Worm (Caenorhabditis elegans) whole organism, mixed stage, embryonic: Measurements from ENCODE around the gene F10E7.5.
"Not testable (repeated sequence)": the region's sequence is repeated elsewhere in the genome, so short reads cannot be mapped to it uniquely, and the experiment has no call there.

Experiments
- M03D4.4 ChIP-seq: sonication (generic microtip); optimal IDR thresholded peaks from 2 replicates; lab custom pipeline; 2017; ENCODE audit warnings: mild to moderate bottlenecking, missing genetic modification characterization, missing compliant biosample characterization
- bed-3 ChIP-seq: fragments of 200-800 bp; sonication (Bioruptor generic); optimal IDR thresholded peaks from 3 replicates; lab custom pipeline; 2018; ENCODE audit warnings: mild to moderate bottlenecking, missing genetic modification characterization, moderate library complexity, missing compliant biosample characterization
- blmp-1 ChIP-seq: fragments of 150-350 bp; optimal IDR thresholded peaks from 2 replicates; lab custom pipeline; 2014; ENCODE audit warnings: missing biosample characterization, missing genetic modification characterization
- ceh-39 ChIP-seq: fragments of 150-350 bp; optimal IDR thresholded peaks from 2 replicates; lab custom pipeline; 2014; ENCODE audit warnings: missing biosample characterization, missing genetic modification characterization
- ceh-43 ChIP-seq: fragments of 200-800 bp; sonication (Bioruptor generic); optimal IDR thresholded peaks from 2 replicates; lab custom pipeline; 2018; ENCODE audit warnings: mild to moderate bottlenecking, missing genetic modification characterization, moderate library complexity, missing compliant biosample characterization
- ceh-83 ChIP-seq: fragments of 200-800 bp; sonication (Bioruptor generic); optimal IDR thresholded peaks from 2 replicates; lab custom pipeline; 2018; ENCODE audit warnings: mild to moderate bottlenecking, missing genetic modification characterization, missing compliant biosample characterization
- ces-1 ChIP-seq: fragments of 150-350 bp; optimal IDR thresholded peaks from 2 replicates; lab custom pipeline; 2014; ENCODE audit warnings: missing biosample characterization, missing genetic modification reagents, missing genetic modification characterization
- cnd-1 ChIP-seq: fragments of 200-800 bp; sonication (Bioruptor generic); optimal IDR thresholded peaks from 2 replicates; lab custom pipeline; 2018; ENCODE audit warnings: mild to moderate bottlenecking, missing genetic modification characterization, missing compliant biosample characterization
- drap-1 ChIP-seq: fragments of 200-800 bp; sonication (Bioruptor generic); optimal IDR thresholded peaks from 3 replicates; lab custom pipeline; 2018; ENCODE audit warnings: mild to moderate bottlenecking, missing genetic modification characterization, missing compliant biosample characterization
- elt-1 ChIP-seq: sonication (generic microtip); optimal IDR thresholded peaks from 2 replicates; lab custom pipeline; 2017; ENCODE audit warnings: missing genetic modification characterization, mild to moderate bottlenecking, missing compliant biosample characterization, antibody characterized with exemption, moderate library complexity, borderline replicate concordance; ENCODE audit not compliant: insufficient read depth
- elt-3 ChIP-seq: fragments of 150-350 bp; optimal IDR thresholded peaks from 2 replicates; lab custom pipeline; 2014; ENCODE audit warnings: missing biosample characterization, missing genetic modification characterization
- flh-1 ChIP-seq: fragments of 200-800 bp; sonication (Bioruptor generic); optimal IDR thresholded peaks from 2 replicates; lab custom pipeline; 2018; ENCODE audit warnings: mild to moderate bottlenecking, missing genetic modification characterization, moderate library complexity, missing compliant biosample characterization
- ham-2 ChIP-seq: fragments of 200-800 bp; sonication (Bioruptor generic); optimal IDR thresholded peaks from 2 replicates; lab custom pipeline; 2018; ENCODE audit warnings: mild to moderate bottlenecking, missing genetic modification characterization, missing compliant biosample characterization
- hlh-1 ChIP-seq: fragments of 150-350 bp; optimal IDR thresholded peaks from 2 replicates; lab custom pipeline; 2014; ENCODE audit warnings: missing biosample characterization, missing genetic modification reagents, missing genetic modification characterization
- lin-13 ChIP-seq: fragments of 150-350 bp; optimal IDR thresholded peaks from 2 replicates; lab custom pipeline; 2014; ENCODE audit warnings: missing biosample characterization, missing genetic modification characterization
- lsy-2 ChIP-seq: fragments of 150-350 bp; optimal IDR thresholded peaks from 2 replicates; lab custom pipeline; 2014; ENCODE audit warnings: missing biosample characterization, missing genetic modification characterization
- mab-5 ChIP-seq: fragments of 150-350 bp; optimal IDR thresholded peaks from 2 replicates; lab custom pipeline; 2014; ENCODE audit warnings: missing biosample characterization, missing genetic modification characterization
- mls-2 ChIP-seq: sonication (generic microtip); optimal IDR thresholded peaks from 2 replicates; lab custom pipeline; 2016; ENCODE audit warnings: mild to moderate bottlenecking, missing genetic modification characterization, moderate library complexity, missing compliant biosample characterization
- nhr-12 ChIP-seq: fragments of 150-350 bp; optimal IDR thresholded peaks from 2 replicates; lab custom pipeline; 2014; ENCODE audit warnings: missing biosample characterization, missing genetic modification characterization
- nhr-2 ChIP-seq: fragments of 150-350 bp; optimal IDR thresholded peaks from 2 replicates; lab custom pipeline; 2014; ENCODE audit warnings: missing biosample characterization, missing genetic modification characterization
- nhr-237 ChIP-seq: fragments of 150-350 bp; optimal IDR thresholded peaks from 2 replicates; lab custom pipeline; 2014; ENCODE audit warnings: missing biosample characterization, missing genetic modification characterization
- nhr-76 ChIP-seq: sonication (generic microtip); optimal IDR thresholded peaks from 2 replicates; lab custom pipeline; 2017; ENCODE audit warnings: missing biosample characterization, missing genetic modification characterization
- pha-4 ChIP-seq: fragments of 150-350 bp; optimal IDR thresholded peaks from 2 replicates; lab custom pipeline; 2018; ENCODE audit warnings: missing biosample characterization, missing genetic modification reagents, missing genetic modification characterization
- sem-2 ChIP-seq: fragments of 200-800 bp; sonication (Bioruptor generic); optimal IDR thresholded peaks from 2 replicates; lab custom pipeline; 2018; ENCODE audit warnings: mild to moderate bottlenecking, missing genetic modification characterization, missing compliant biosample characterization
- snpc-4 ChIP-seq: fragments of 150-350 bp; optimal IDR thresholded peaks from 2 replicates; lab custom pipeline; 2014; ENCODE audit warnings: missing biosample characterization, missing genetic modification characterization
- sptf-1 ChIP-seq: sonication (generic microtip); optimal IDR thresholded peaks from 2 replicates; lab custom pipeline; 2017; ENCODE audit warnings: mild to moderate bottlenecking, missing genetic modification characterization, moderate library complexity, missing compliant biosample characterization
- tbx-8 ChIP-seq: fragments of 200-800 bp; sonication (Bioruptor generic); optimal IDR thresholded peaks from 2 replicates; lab custom pipeline; 2018; ENCODE audit warnings: mild to moderate bottlenecking, missing genetic modification characterization, moderate library complexity, missing compliant biosample characterization
- unc-62 ChIP-seq: fragments of 150-350 bp; optimal IDR thresholded peaks from 2 replicates; lab custom pipeline; 2014; ENCODE audit warnings: missing biosample characterization, missing genetic modification reagents, missing genetic modification characterization
- zip-8 ChIP-seq: fragments of 150-350 bp; optimal IDR thresholded peaks from 2 replicates; lab custom pipeline; 2014; ENCODE audit warnings: missing biosample characterization, missing genetic modification characterization
- ztf-11 ChIP-seq: fragments of 150-350 bp; optimal IDR thresholded peaks from 2 replicates; lab custom pipeline; 2014; ENCODE audit warnings: missing biosample characterization, missing genetic modification characterization

F10E7.5 gene

DNA sequence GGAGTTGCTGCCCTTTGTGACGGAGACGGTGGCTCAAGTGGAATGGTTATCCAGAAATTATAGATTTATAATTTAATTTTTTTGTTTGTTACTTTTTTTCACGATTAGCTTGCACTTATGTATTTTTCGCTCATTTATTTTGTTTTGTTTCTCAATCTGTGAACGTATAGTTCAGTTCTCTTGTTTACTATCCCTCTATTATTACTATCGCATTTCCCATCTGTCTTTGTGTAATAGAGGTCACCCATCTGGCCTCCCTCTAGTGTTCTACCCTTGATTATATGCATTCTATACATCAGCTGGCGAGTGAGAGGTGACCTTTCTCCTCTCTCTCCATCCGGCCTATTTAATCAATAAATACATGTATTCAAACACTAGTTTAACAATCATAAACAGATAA, 27.8 kb upstream of the F10E7.5 start, which contains the start of the genes T02G5.14 and T02G5.15:
T02G5.14 (plus strand) TSS at position 301 of the 400 bp plus-strand sequence.
T02G5.15 (plus strand) TSS at position 301 of the 400 bp plus-strand sequence.
- TF ChIP-seq snpc-4 (tag; lab: Kevin White, UChicago); ceh-83 (GFP tag; lab: Kevin White, UChicago); blmp-1 (tag; lab: Kevin White, UChicago): not testable (repeated sequence)
- TF ChIP-seq, all 35 proteins: peak for 0; not testable (repeated sequence) for 35

DNA sequence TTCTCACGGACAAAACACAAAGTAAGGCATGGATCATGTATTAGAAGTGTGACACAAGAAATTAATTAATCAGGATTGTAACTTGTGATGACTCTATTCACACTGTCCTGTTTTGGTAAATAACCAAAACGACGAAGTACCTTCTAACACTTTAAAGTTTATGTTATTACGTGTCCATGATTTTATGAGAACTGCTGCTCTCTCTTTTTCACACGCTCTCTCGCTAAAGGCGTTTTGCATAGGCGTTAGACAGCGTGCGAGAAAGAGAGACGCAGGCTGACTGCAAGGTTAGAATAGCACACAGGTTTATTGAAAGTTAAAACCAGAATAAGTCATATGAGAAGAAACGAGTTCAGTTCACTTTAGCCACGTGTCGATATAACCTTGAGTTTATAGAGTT, 21.7 kb upstream of the F10E7.5 start:
- TF ChIP-seq ztf-11 (tag; lab: Kevin White, UChicago): no peak
- peak; percentile 9 for TF ChIP-seq ces-1 (GFP tag; lab: Kevin White, UChicago)

DNA sequence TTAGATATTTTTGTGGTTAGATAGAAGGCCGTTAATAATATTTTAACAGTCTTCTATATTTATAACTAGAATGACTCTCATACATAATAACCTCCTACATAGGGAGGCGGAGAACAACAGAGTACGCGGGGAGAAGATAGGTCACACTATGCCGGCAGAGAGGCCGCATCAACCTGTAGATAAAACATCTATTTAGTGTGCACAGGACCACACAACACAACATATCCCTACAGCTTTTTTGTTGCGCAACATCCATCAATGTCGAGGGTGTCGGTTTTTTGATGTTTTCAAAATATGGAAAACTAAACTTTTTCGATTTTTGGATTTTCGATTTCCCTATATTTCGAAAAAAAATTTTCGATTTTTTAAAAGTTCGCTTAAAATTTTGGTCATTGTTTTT, 20.9 kb upstream of the F10E7.5 start:
- TF ChIP-seq ztf-11 (tag; lab: Kevin White, UChicago): no peak
- peak; percentile 93 for TF ChIP-seq zip-8
- TF ChIP-seq mls-2 (tag; lab: Kevin White, UChicago): no peak
- peak; percentile 78 for TF ChIP-seq nhr-2
- TF ChIP-seq cnd-1 (tag; lab: Kevin White, UChicago): peak; percentile 21

DNA sequence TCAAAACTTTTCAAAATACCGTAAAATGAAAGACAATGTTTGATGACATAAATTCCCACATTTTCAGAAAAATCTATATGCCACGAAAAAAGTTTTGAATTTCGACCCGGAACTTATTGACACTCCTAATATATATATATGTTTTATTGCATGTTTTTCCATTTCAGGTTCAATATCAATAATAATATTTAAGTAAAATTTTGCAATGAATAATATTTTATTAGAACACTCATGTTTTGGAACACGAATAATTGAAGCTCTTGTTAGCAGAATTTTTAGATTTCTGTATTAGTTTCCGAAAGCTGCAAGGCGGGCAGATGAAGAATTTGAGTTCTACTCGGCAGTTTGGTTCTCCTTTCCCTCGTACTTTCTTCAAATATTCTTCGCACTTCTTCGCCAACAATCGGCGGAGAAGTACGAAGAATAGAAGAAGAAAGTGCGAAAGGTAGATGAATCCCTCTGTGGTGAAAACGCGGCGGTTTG, 18.4 kb upstream of the F10E7.5 start, which contains the start of gene T02G5.3:
T02G5.3 (plus strand) TSS at position 51 of the 483 bp plus-strand sequence.
- TF ChIP-seq cnd-1 (tag; lab: Kevin White, UChicago) (no peak), flh-1 (GFP tag; lab: Kevin White, UChicago) (no peak), nhr-237 (tag; lab: Kevin White, UChicago) (no peak), ceh-43 (no peak), ham-2 (GFP tag; lab: Kevin White, UChicago) (no peak), mab-5 (tag; lab: Kevin White, UChicago) (no peak), bed-3 (no peak), pha-4 (tag; lab: Kevin White, UChicago) (no peak)
- TF ChIP-seq, all 35 proteins: peak for 0

DNA sequence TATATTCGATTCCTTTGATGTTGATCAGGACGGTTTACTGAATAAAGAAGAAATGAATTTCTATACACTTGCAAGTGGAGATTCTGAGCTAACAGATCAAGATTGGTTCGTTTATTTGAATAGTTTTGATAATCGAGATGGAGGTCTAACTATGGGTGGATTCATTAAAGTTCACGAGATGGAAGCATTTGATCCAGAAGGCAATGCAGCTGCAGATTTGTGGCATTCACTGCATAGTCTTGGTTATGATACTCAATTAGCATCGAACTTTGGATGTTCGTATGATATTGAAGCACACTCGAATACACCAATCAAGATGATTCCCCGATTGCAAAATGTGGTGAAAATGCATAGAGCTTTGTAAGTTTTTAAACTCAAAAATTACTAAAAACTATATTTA, 15.8 kb upstream of the F10E7.5 start:
- TF ChIP-seq sem-2: no peak
- TF ChIP-seq nhr-2: no peak
- TF ChIP-seq sptf-1 (tag; lab: Kevin White, UChicago): no peak
- no peak for TF ChIP-seq unc-62 (GFP tag; lab: Kevin White, UChicago)
- no peak for TF ChIP-seq elt-3 (tag; lab: Kevin White, UChicago)
- no peak for TF ChIP-seq flh-1 (GFP tag; lab: Kevin White, UChicago)
- no peak for TF ChIP-seq bed-3
- no peak for TF ChIP-seq blmp-1 (tag; lab: Kevin White, UChicago)
- no peak for TF ChIP-seq nhr-237 (tag; lab: Kevin White, UChicago)
- no peak for TF ChIP-seq nhr-76 (tag; lab: Kevin White, UChicago)
- no peak for TF ChIP-seq ham-2 (GFP tag; lab: Kevin White, UChicago)
- TF ChIP-seq cnd-1 (tag; lab: Kevin White, UChicago): no peak
- TF ChIP-seq tbx-8 (GFP tag; lab: Kevin White, UChicago): no peak
- TF ChIP-seq zip-8: no peak
- no peak for TF ChIP-seq nhr-12 (tag; lab: Kevin White, UChicago)

DNA sequence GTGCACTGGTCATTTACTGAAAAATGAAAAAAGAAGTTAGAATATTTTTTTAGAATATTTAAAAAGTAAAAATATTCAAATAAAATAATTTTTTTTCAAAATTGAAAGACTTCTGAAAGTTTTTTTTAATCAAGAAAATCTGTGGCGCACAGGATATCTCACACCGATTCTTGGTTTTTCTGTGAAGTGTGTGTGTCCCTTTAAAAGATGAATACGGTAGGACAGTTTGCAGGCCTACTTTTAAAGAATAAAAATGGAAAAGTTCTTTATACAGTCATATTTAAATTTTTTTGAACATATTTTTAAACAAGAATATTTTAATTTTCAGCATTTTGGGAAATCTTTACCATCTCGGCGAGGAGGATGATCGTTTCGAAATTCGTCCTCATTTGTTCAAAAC, 13.2 kb upstream of the F10E7.5 start, which contains the start of gene mct-5:
mct-5 (minus strand) TSS at position 16 of the 400 bp plus-strand sequence.
- TF ChIP-seq ceh-83 (GFP tag; lab: Kevin White, UChicago) (no peak), blmp-1 (tag; lab: Kevin White, UChicago) (no peak), nhr-2 (no peak), drap-1 (GFP tag; lab: Kevin White, UChicago) (no peak), cnd-1 (tag; lab: Kevin White, UChicago) (no peak), elt-1 (no peak)

DNA sequence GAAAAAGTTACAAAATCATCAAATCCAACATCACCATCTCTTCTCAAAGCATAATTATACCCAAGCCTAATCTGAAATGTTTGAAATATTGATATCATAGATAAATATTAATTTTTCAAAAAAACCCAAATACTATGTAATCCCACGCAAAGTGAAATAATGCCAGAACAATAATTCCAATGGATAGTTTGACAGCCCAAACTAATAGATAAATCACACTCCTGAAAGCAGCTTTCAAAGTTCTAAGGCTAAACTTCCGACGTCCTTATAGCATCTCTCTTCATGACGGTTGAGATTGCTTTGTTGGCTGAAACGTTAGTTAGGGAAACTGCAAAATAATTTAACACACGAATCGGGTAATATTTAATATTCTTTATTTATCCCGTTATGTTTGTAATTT, 12.5 kb upstream of the F10E7.5 start:
- TF ChIP-seq hlh-1 (tag; lab: Kevin White, UChicago) (no peak), pha-4 (tag; lab: Kevin White, UChicago) (no peak), ceh-43 (no peak), nhr-76 (tag; lab: Kevin White, UChicago) (no peak), M03D4.4 (tag; lab: Kevin White, UChicago) (no peak), lin-13 (tag; lab: Kevin White, UChicago) (no peak), nhr-237 (tag; lab: Kevin White, UChicago) (no peak), zip-8 (no peak), ham-2 (GFP tag; lab: Kevin White, UChicago) (no peak), cnd-1 (tag; lab: Kevin White, UChicago) (no peak), ztf-11 (tag; lab: Kevin White, UChicago) (no peak), lsy-2 (tag; lab: Kevin White, UChicago) (no peak), mls-2 (tag; lab: Kevin White, UChicago) (no peak), ceh-39 (tag; lab: Kevin White, UChicago) (no peak), unc-62 (GFP tag; lab: Kevin White, UChicago) (no peak)
